Worm (Caenorhabditis elegans) whole organism, early embryonic: ENCODE measurements around the gene srw-17.
"Not testable (repeated sequence)": the region's sequence is repeated elsewhere in the genome, so short reads cannot be mapped to it uniquely, and the experiment has no call there.

Experiments
- ama-1 ChIP-seq: fragments of 150-350 bp; optimal IDR thresholded peaks from 2 replicates; lab custom pipeline; 2014
- flt-1 ChIP-seq: fragments of 200-800 bp; sonication (Bioruptor generic); IDR thresholded peaks from 2 replicates; pipeline ENCODE4 v1.3.6; 2022; ENCODE audit warnings: missing genetic modification characterization, missing compliant biosample characterization
- hmbx-1 ChIP-seq: sonication (generic microtip); optimal IDR thresholded peaks from 2 replicates; lab custom pipeline; 2016; ENCODE audit warnings: mild to moderate bottlenecking, missing genetic modification characterization, missing compliant biosample characterization
- pes-1 ChIP-seq: fragments of 200-800 bp; sonication (Bioruptor generic); IDR thresholded peaks from 2 replicates; pipeline ENCODE4 v1.3.6; 2022; ENCODE audit warnings: missing genetic modification reagents, missing genetic modification characterization, missing compliant biosample characterization
- scrt-1 ChIP-seq: fragments of 200-800 bp; sonication (Bioruptor generic); IDR thresholded peaks from 2 replicates; pipeline ENCODE4 v1.3.6; 2022; ENCODE audit warnings: missing genetic modification characterization, missing compliant biosample characterization
- sea-1 ChIP-seq: fragments of 200-800 bp; sonication (Bioruptor generic); conservative IDR thresholded peaks from 2 replicates; pipeline ENCODE4 v1.3.6; 2022; ENCODE audit warnings: missing genetic modification characterization, missing compliant biosample characterization
- tbx-37 ChIP-seq: fragments of 200-800 bp; sonication (Bioruptor generic); conservative IDR thresholded peaks from 2 replicates; pipeline ENCODE4 v1.3.6; 2022; ENCODE audit warnings: missing genetic modification reagents, missing genetic modification characterization, missing compliant biosample characterization

DNA sequence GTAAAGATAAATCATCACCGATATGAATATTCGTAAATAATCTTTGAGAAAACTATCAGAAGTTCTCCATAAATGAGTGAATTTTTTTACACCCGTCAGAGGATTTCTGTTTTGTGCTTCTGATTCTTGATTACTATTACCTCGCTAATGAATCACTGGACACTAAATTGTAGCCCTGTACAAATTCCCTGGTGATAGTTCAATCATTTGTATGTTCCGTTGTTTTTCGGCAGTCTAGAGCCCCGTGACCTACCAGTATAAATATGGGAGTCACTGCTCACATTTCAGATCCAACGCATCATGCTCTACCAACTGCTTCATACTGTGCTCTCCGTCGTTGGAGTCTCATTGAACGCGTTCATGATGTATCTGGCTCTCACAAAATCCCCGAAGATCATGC, 26.5 kb downstream of the srw-17 start, which contains the start of gene srd-28:
- TF ChIP-seq sea-1 (GFP tag; lab: Robert Waterston, UW); tbx-37 (GFP tag; lab: Robert Waterston, UW); flt-1; scrt-1 (GFP tag; lab: Robert Waterston, UW); ama-1; hmbx-1 (tag; lab: Kevin White, UChicago); pes-1 (GFP tag; lab: Robert Waterston, UW): not testable (repeated sequence)
